Fruit fly (Drosophila melanogaster) whole organism, embryonic: ENCODE measurements around the gene CG5727.

ENCODE experiments used
- CG10543 ChIP-seq: fragments of 200-800 bp; sonication (Bioruptor generic); optimal IDR thresholded peaks from 3 replicates; lab custom pipeline; 2017; ENCODE audit warnings: missing biosample characterization, mild to moderate bottlenecking, missing genetic modification characterization, moderate library complexity
- CG12155 ChIP-seq: fragments of 200-800 bp; sonication (Bioruptor generic); optimal IDR thresholded peaks from 3 replicates; lab custom pipeline; 2016; ENCODE audit warnings: missing biosample characterization, missing genetic modification characterization
- CG15073 ChIP-seq: fragments of 200-800 bp; sonication (Bioruptor generic); optimal IDR thresholded peaks from 2 replicates; lab custom pipeline; 2016; ENCODE audit warnings: missing biosample characterization, missing genetic modification characterization
- CG17328 ChIP-seq: fragments of 200-800 bp; sonication (Bioruptor generic); IDR thresholded peaks from 2 replicates; pipeline ENCODE4 v1.3.6; 2022; ENCODE audit warnings: missing biosample characterization, missing genetic modification characterization
- CG17359 ChIP-seq: fragments of 200-800 bp; sonication (Bioruptor generic); optimal IDR thresholded peaks from 3 replicates; lab custom pipeline; 2018; ENCODE audit warnings: missing biosample characterization, mild to moderate bottlenecking, missing genetic modification characterization, moderate library complexity
- CG17829 ChIP-seq: fragments of 200-800 bp; optimal IDR thresholded peaks from 2 replicates; lab custom pipeline; 2019; ENCODE audit warnings: missing biosample characterization, mild to moderate bottlenecking, missing genetic modification characterization, moderate library complexity
- CG1792 ChIP-seq: fragments of 200-800 bp; sonication (Bioruptor generic); optimal IDR thresholded peaks from 2 replicates; lab custom pipeline; 2016; ENCODE audit warnings: missing biosample characterization, missing genetic modification characterization
- CG2116 ChIP-seq: fragments of 200-800 bp; sonication (Bioruptor generic); optimal IDR thresholded peaks from 3 replicates; lab custom pipeline; 2018; ENCODE audit warnings: missing biosample characterization, mild to moderate bottlenecking, missing genetic modification characterization
- CG3281 ChIP-seq: fragments of 200-800 bp; sonication (Bioruptor generic); optimal IDR thresholded peaks from 3 replicates; lab custom pipeline; 2017; ENCODE audit warnings: missing biosample characterization, mild to moderate bottlenecking, missing genetic modification characterization
- CG33557 ChIP-seq: fragments of 200-800 bp; sonication (Bioruptor generic); optimal IDR thresholded peaks from 2 replicates; lab custom pipeline; 2019; ENCODE audit warnings: missing biosample characterization, mild to moderate bottlenecking, missing genetic modification characterization, moderate library complexity
- CG3407 ChIP-seq: fragments of 200-800 bp; sonication (Bioruptor generic); optimal IDR thresholded peaks from 2 replicates; lab custom pipeline; 2018; ENCODE audit warnings: missing biosample characterization, mild to moderate bottlenecking, missing genetic modification characterization
- CG34376 ChIP-seq: fragments of 200-800 bp; sonication (Bioruptor generic); optimal IDR thresholded peaks from 2 replicates; lab custom pipeline; 2018; ENCODE audit warnings: missing biosample characterization, mild to moderate bottlenecking, missing genetic modification characterization
- CG3847 ChIP-seq: fragments of 200-800 bp; sonication (Bioruptor generic); IDR thresholded peaks from 2 replicates; pipeline ENCODE4 v1.3.6; 2022; ENCODE audit warnings: missing biosample characterization, missing genetic modification characterization
- CG4328 ChIP-seq: fragments of 200-800 bp; sonication (Bioruptor generic); optimal IDR thresholded peaks from 3 replicates; lab custom pipeline; 2017; ENCODE audit warnings: missing biosample characterization, missing genetic modification reagents, missing genetic modification characterization
- CG6791 ChIP-seq: fragments of 200-800 bp; sonication (Bioruptor generic); IDR thresholded peaks from 3 replicates; pipeline ENCODE4 v1.3.6; 2022; ENCODE audit warnings: missing biosample characterization, missing genetic modification characterization; ENCODE audit not compliant: partially characterized antibody
- CG6854 ChIP-seq: fragments of 200-800 bp; sonication (Bioruptor generic); optimal IDR thresholded peaks from 3 replicates; lab custom pipeline; 2017; ENCODE audit warnings: missing biosample characterization, mild to moderate bottlenecking, missing genetic modification characterization
- CG7271 ChIP-seq: fragments of 200-800 bp; sonication (Bioruptor generic); optimal IDR thresholded peaks from 2 replicates; lab custom pipeline; 2018; ENCODE audit warnings: missing biosample characterization, mild to moderate bottlenecking, missing genetic modification characterization, moderate library complexity
- CG7928 ChIP-seq: fragments of 200-800 bp; sonication (Bioruptor generic); optimal IDR thresholded peaks from 2 replicates; lab custom pipeline; 2017; ENCODE audit warnings: missing biosample characterization, mild to moderate bottlenecking, missing genetic modification characterization
- CG8388 ChIP-seq: fragments of 200-800 bp; sonication (Bioruptor generic); optimal IDR thresholded peaks from 2 replicates; lab custom pipeline; 2019; ENCODE audit warnings: missing biosample characterization, mild to moderate bottlenecking, missing genetic modification characterization, moderate library complexity
- CoRest ChIP-seq: fragments of 200-800 bp; sonication (Bioruptor generic); optimal IDR thresholded peaks from 3 replicates; lab custom pipeline; 2018; ENCODE audit warnings: missing biosample characterization, mild to moderate bottlenecking, missing genetic modification characterization, moderate library complexity
- E2f2 ChIP-seq: fragments of 200-800 bp; sonication (Bioruptor generic); IDR thresholded peaks from 2 replicates; pipeline ENCODE4 v1.3.6; 2022; ENCODE audit warnings: missing biosample characterization, missing genetic modification characterization
- Elba2 ChIP-seq: fragments of 200-800 bp; sonication (Bioruptor generic); optimal IDR thresholded peaks from 3 replicates; lab custom pipeline; 2016; ENCODE audit warnings: missing biosample characterization, missing genetic modification characterization
- HLH3B ChIP-seq: fragments of 200-800 bp; sonication (Bioruptor generic); IDR thresholded peaks from 2 replicates; pipeline ENCODE4 v1.3.6; 2022; ENCODE audit warnings: missing biosample characterization, missing genetic modification characterization
- Jarid2 ChIP-seq: fragments of 200-800 bp; sonication (Bioruptor generic); optimal IDR thresholded peaks from 3 replicates; lab custom pipeline; 2017; ENCODE audit warnings: mild to moderate bottlenecking, missing biosample characterization, missing genetic modification reagents, missing genetic modification characterization
- Lhr ChIP-seq: fragments of 200-800 bp; sonication (Bioruptor generic); optimal IDR thresholded peaks from 3 replicates; lab custom pipeline; 2017; ENCODE audit warnings: mild to moderate bottlenecking, missing biosample characterization, missing genetic modification reagents, missing genetic modification characterization
- Oli ChIP-seq: fragments of 200-800 bp; sonication (Bioruptor generic); optimal IDR thresholded peaks from 2 replicates; lab custom pipeline; 2018; ENCODE audit warnings: missing biosample characterization, mild to moderate bottlenecking, missing genetic modification characterization, moderate library complexity
- PHDP ChIP-seq: fragments of 200-800 bp; sonication (Bioruptor generic); optimal IDR thresholded peaks from 3 replicates; lab custom pipeline; 2018; ENCODE audit warnings: missing biosample characterization, mild to moderate bottlenecking, missing genetic modification characterization, moderate library complexity
- Sry-δ ChIP-seq: fragments of 200-800 bp; sonication (Bioruptor generic); optimal IDR thresholded peaks from 2 replicates; lab custom pipeline; 2016; ENCODE audit warnings: missing biosample characterization, missing genetic modification characterization
- bigmax ChIP-seq: fragments of 200-800 bp; sonication (Bioruptor generic); optimal IDR thresholded peaks from 2 replicates; lab custom pipeline; 2018; ENCODE audit warnings: missing biosample characterization, mild to moderate bottlenecking, missing genetic modification characterization
- crc ChIP-seq: fragments of 200-800 bp; sonication (Bioruptor generic); optimal IDR thresholded peaks from 2 replicates; lab custom pipeline; 2016; ENCODE audit warnings: missing biosample characterization, missing genetic modification characterization
- crol ChIP-seq: fragments of 200-800 bp; sonication (Bioruptor generic); IDR thresholded peaks from 2 replicates; pipeline ENCODE4 v1.3.6; 2022; ENCODE audit warnings: missing biosample characterization, missing genetic modification characterization
- dimm ChIP-seq: fragments of 200-800 bp; sonication (Bioruptor generic); IDR thresholded peaks from 2 replicates; pipeline ENCODE4 v1.3.6; 2022; ENCODE audit warnings: missing biosample characterization, missing genetic modification characterization
- ind ChIP-seq: fragments of 200-800 bp; sonication (Bioruptor generic); optimal IDR thresholded peaks from 3 replicates; lab custom pipeline; 2016; ENCODE audit warnings: missing biosample characterization, missing genetic modification characterization
- inv ChIP-seq: fragments of 200-800 bp; sonication (Bioruptor generic); IDR thresholded peaks from 2 replicates; pipeline ENCODE4 v1.3.6; 2022; ENCODE audit warnings: missing biosample characterization, missing genetic modification characterization; ENCODE audit not compliant: partially characterized antibody
- lilli ChIP-seq: fragments of 200-800 bp; sonication (Bioruptor generic); optimal IDR thresholded peaks from 3 replicates; lab custom pipeline; 2016; ENCODE audit warnings: missing biosample characterization, missing genetic modification characterization
- lmd ChIP-seq: fragments of 200-800 bp; sonication (Bioruptor generic); IDR thresholded peaks from 2 replicates; pipeline ENCODE4 v1.3.6; 2022; ENCODE audit warnings: missing biosample characterization, missing genetic modification characterization
- lola ChIP-seq, 3 experiments: fragments of >200 bp in 2 of 3; fragments of 200-800 bp in 1 of 3; sonication (Bioruptor generic) in 1 of 3; optimal IDR thresholded peaks; 2 replicates each; lab custom pipeline; 2017 to 2019; ENCODE audit warnings: missing biosample characterization in 3 of 3, missing genetic modification characterization in 3 of 3, mild to moderate bottlenecking in 1 of 3, moderate library complexity in 1 of 3
- org-1 ChIP-seq: fragments of 200-800 bp; sonication (Bioruptor generic); optimal IDR thresholded peaks from 2 replicates; lab custom pipeline; 2017; ENCODE audit warnings: missing biosample characterization, missing genetic modification characterization
- p53 ChIP-seq: fragments of 200-800 bp; sonication (Bioruptor generic); optimal IDR thresholded peaks from 2 replicates; lab custom pipeline; 2016; ENCODE audit warnings: missing biosample characterization, missing genetic modification characterization
- pan ChIP-seq, 4 experiments: fragments of >200 bp in 3 of 4; fragments of 200-800 bp in 1 of 4; sonication (Bioruptor generic) in 1 of 4; optimal IDR thresholded peaks in 3 of 4; IDR thresholded peaks in 1 of 4; 2 replicates each; pipeline versions ENCODE4 v1.3.6 to Lab custom; 2017 to 2022; ENCODE audit warnings: missing biosample characterization in 2 of 4, missing genetic modification characterization in 2 of 4, mixed read lengths in 1 of 4
- row ChIP-seq: fragments of 200-800 bp; sonication (Bioruptor generic); IDR thresholded peaks from 3 replicates; pipeline ENCODE4 v1.3.6; 2022; ENCODE audit warnings: missing biosample characterization, missing genetic modification characterization
- run ChIP-seq: fragments of 200-800 bp; sonication (Bioruptor generic); optimal IDR thresholded peaks from 3 replicates; lab custom pipeline; 2018; ENCODE audit warnings: missing biosample characterization, mild to moderate bottlenecking, missing genetic modification characterization
- sd ChIP-seq: fragments of 200-800 bp; sonication (Bioruptor generic); optimal IDR thresholded peaks from 3 replicates; lab custom pipeline; 2018; ENCODE audit warnings: missing biosample characterization, mild to moderate bottlenecking, missing genetic modification characterization, moderate library complexity
- sim ChIP-seq: fragments of 200-800 bp; sonication (Bioruptor generic); IDR thresholded peaks from 2 replicates; pipeline ENCODE4 v1.3.6; 2022; ENCODE audit warnings: missing biosample characterization, missing genetic modification characterization
- tin ChIP-seq: fragments of 200-800 bp; sonication (Bioruptor generic); optimal IDR thresholded peaks from 3 replicates; lab custom pipeline; 2016; ENCODE audit warnings: missing biosample characterization, missing genetic modification characterization
- vnd ChIP-seq: fragments of 200-800 bp; sonication (Bioruptor generic); IDR thresholded peaks from 3 replicates; pipeline ENCODE4 v1.3.6; 2022; ENCODE audit warnings: missing biosample characterization, missing genetic modification characterization; ENCODE audit not compliant: partially characterized antibody
- yki ChIP-seq: fragments of >200 bp; optimal IDR thresholded peaks from 3 replicates; lab custom pipeline; 2018
- zen ChIP-seq: fragments of 200-800 bp; sonication (Bioruptor generic); optimal IDR thresholded peaks from 3 replicates; lab custom pipeline; 2018; ENCODE audit warnings: missing biosample characterization, mild to moderate bottlenecking, missing genetic modification characterization, moderate library complexity

The CG5727 gene

DNA sequence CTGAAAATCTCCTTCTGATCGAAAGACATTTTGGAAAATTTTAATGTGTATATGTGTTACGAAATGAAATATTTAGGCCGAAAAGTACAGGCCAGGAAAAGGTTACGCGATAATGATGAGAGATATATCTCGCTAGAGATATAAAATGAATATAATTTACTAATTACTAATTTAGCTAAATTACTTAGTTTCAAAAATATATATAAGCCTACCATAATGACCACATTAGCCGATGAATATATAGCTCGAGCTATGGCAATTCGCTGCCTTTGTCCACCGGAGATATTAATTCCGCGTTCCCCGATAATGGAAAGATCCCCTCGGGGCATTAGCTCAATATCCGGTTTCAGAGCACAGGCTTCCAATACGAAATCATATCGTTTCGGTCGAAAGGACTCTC, 19.1 kb downstream of the CG5727 start, which contains the start of gene Fum4:
Gene Fum4, minus strand, starts transcription at position 101 of the 400 bp plus-strand sequence.
- TF ChIP-seq CG10543 (GFP tag; lab: Kevin White, UChicago) (no peak), E2f2 (GFP tag; lab: Robert Waterston, UW) (no peak), run (tag; lab: Kevin White, UChicago) (no peak), CG8388 (GFP tag; lab: Kevin White, UChicago) (no peak), sim (no peak), CG3407 (GFP tag; lab: Kevin White, UChicago) (no peak), org-1 (GFP tag; lab: Kevin White, UChicago) (no peak), lola (GFP tag; optimal IDR thresholded peaks at IDR 0.05; lab: Kevin White, UChicago) (no peak), CG17359 (no peak), CG2116 (GFP tag; lab: Kevin White, UChicago) (no peak), PHDP (tag; lab: Kevin White, UChicago) (no peak), vnd (GFP tag; lab: Robert Waterston, UW) (no peak)

dm6 chr2L:10180182-10180779, 30.2 kb downstream of the CG5727 start, which contains the start of gene CG44153:
CG44153 (minus strand) TSS chr2L:10180256.
- TF ChIP-seq CG12155 (GFP tag; lab: Kevin White, UChicago) (no peak), CG6791 (GFP tag; lab: Robert Waterston, UW) (0 out of 3 replicates have a peak, but pooled peaks have one; percentile 20), crol (no peak), row (GFP tag; lab: Robert Waterston, UW) (no peak), pan (optimal IDR thresholded peaks at IDR 0.05; lab: Kevin White, UChicago) (no peak), pan (GFP tag; optimal IDR thresholded peaks at IDR 0.05 in 1 of 2, IDR thresholded peaks at IDR 0.05 in 1 of 2) (no peak), dimm (no peak), CG6854 (no peak), Sry-δ (GFP tag; lab: Kevin White, UChicago) (no peak), CG15073 (GFP tag; lab: Kevin White, UChicago) (peak; percentile 92), CG17328 (GFP tag; lab: Robert Waterston, UW) (0 out of 2 replicates have a peak, but pooled peaks have one; percentile 12), sd (tag; lab: Kevin White, UChicago) (no peak), CoRest (tag; lab: Kevin White, UChicago) (no peak), bigmax (GFP tag; lab: Kevin White, UChicago) (no peak), Elba2 (GFP tag; lab: Kevin White, UChicago) (no peak), p53 (GFP tag; lab: Kevin White, UChicago) (no peak), CG4328 (GFP tag; lab: Kevin White, UChicago) (no peak), Oli (no peak), tin (GFP tag; lab: Kevin White, UChicago) (no peak), CG3407 (GFP tag; lab: Kevin White, UChicago) (no peak), yki (lab: Kevin White, UChicago) (no peak), lilli (GFP tag; lab: Kevin White, UChicago) (no peak), CG7271 (tag; lab: Kevin White, UChicago) (no peak), Lhr (no peak), inv (GFP tag; lab: Robert Waterston, UW) (no peak), crc (GFP tag; lab: Kevin White, UChicago) (no peak), CG3281 (GFP tag; lab: Kevin White, UChicago) (peak; percentile 91), CG33557 (no peak), HLH3B (GFP tag; lab: Robert Waterston, UW) (no peak), CG7928 (GFP tag; lab: Kevin White, UChicago) (no peak), CG34376 (GFP tag; lab: Kevin White, UChicago) (no peak), Jarid2 (GFP tag; lab: Kevin White, UChicago) (peak; percentile 58), zen (tag; lab: Kevin White, UChicago) (no peak), CG1792 (GFP tag; lab: Kevin White, UChicago) (no peak), ind (GFP tag; lab: Kevin White, UChicago) (no peak), lmd (GFP tag; lab: Robert Waterston, UW) (no peak), CG17829 (tag; lab: Kevin White, UChicago) (no peak), CG3847 (GFP tag; lab: Robert Waterston, UW) (no peak)
